Fruit fly (Drosophila melanogaster) whole organism, embryonic: ENCODE results near the gene CG14995.

Experiments used
- Adf1 ChIP-seq: fragments of 200-800 bp; sonication (Bioruptor generic); IDR thresholded peaks from 2 replicates; pipeline ENCODE4 v1.3.6; 2022; ENCODE audit warnings: missing biosample characterization, missing genetic modification characterization
- CG12299 ChIP-seq: fragments of 200-800 bp; sonication (Bioruptor generic); optimal IDR thresholded peaks from 2 replicates; lab custom pipeline; 2018; ENCODE audit warnings: missing biosample characterization, mild to moderate bottlenecking, missing genetic modification characterization
- CG12744 ChIP-seq: fragments of 200-800 bp; sonication (Bioruptor generic); optimal IDR thresholded peaks from 2 replicates; lab custom pipeline; 2016; ENCODE audit warnings: missing biosample characterization, missing genetic modification characterization
- CG13775 ChIP-seq: fragments of 200-800 bp; sonication (Bioruptor generic); optimal IDR thresholded peaks from 3 replicates; lab custom pipeline; 2017; ENCODE audit warnings: missing biosample characterization, mild to moderate bottlenecking, missing genetic modification characterization
- CG14050 ChIP-seq: fragments of 200-800 bp; sonication (Bioruptor generic); IDR thresholded peaks from 3 replicates; pipeline ENCODE4 v1.3.6; 2022; ENCODE audit warnings: missing biosample characterization, missing genetic modification characterization
- CG17802 ChIP-seq: fragments of 200-800 bp; sonication (Bioruptor generic); optimal IDR thresholded peaks from 2 replicates; lab custom pipeline; 2018; ENCODE audit warnings: missing biosample characterization, mild to moderate bottlenecking, missing genetic modification characterization, moderate library complexity
- CG1792 ChIP-seq: fragments of 200-800 bp; sonication (Bioruptor generic); optimal IDR thresholded peaks from 2 replicates; lab custom pipeline; 2016; ENCODE audit warnings: missing biosample characterization, missing genetic modification characterization
- CG18011 ChIP-seq: fragments of 200-800 bp; sonication (Bioruptor generic); optimal IDR thresholded peaks from 2 replicates; lab custom pipeline; 2017; ENCODE audit warnings: missing biosample characterization, missing genetic modification characterization, mild to moderate bottlenecking, moderate library complexity, missing genotype
- CG18619 ChIP-seq: fragments of 200-800 bp; sonication (Bioruptor generic); optimal IDR thresholded peaks from 3 replicates; lab custom pipeline; 2017; ENCODE audit warnings: missing biosample characterization, mild to moderate bottlenecking, missing genetic modification characterization
- CG2712 ChIP-seq: fragments of 200-800 bp; optimal IDR thresholded peaks from 3 replicates; lab custom pipeline; 2019; ENCODE audit warnings: missing biosample characterization, mild to moderate bottlenecking, missing genetic modification characterization, moderate library complexity
- CG2875 ChIP-seq: fragments of 200-800 bp; sonication (Bioruptor generic); optimal IDR thresholded peaks from 2 replicates; lab custom pipeline; 2017; ENCODE audit warnings: missing biosample characterization, mild to moderate bottlenecking, missing genetic modification characterization, missing genetic modification reagents
- CG31224 ChIP-seq: fragments of 200-800 bp; sonication (Bioruptor generic); IDR thresholded peaks from 2 replicates; pipeline ENCODE4 v1.3.6; 2022; ENCODE audit warnings: missing biosample characterization, missing genetic modification characterization
- CG33557 ChIP-seq: fragments of 200-800 bp; sonication (Bioruptor generic); optimal IDR thresholded peaks from 2 replicates; lab custom pipeline; 2019; ENCODE audit warnings: missing biosample characterization, mild to moderate bottlenecking, missing genetic modification characterization, moderate library complexity
- CG6272 ChIP-seq: fragments of 200-800 bp; sonication (Bioruptor generic); IDR thresholded peaks from 2 replicates; pipeline ENCODE4 v1.3.6; 2022; ENCODE audit warnings: missing biosample characterization, missing genetic modification characterization
- CG7556 ChIP-seq: fragments of 200-800 bp; sonication (Bioruptor generic); optimal IDR thresholded peaks from 2 replicates; lab custom pipeline; 2017; ENCODE audit warnings: missing biosample characterization, mild to moderate bottlenecking, missing genetic modification characterization
- CG8388 ChIP-seq: fragments of 200-800 bp; sonication (Bioruptor generic); optimal IDR thresholded peaks from 2 replicates; lab custom pipeline; 2019; ENCODE audit warnings: missing biosample characterization, mild to moderate bottlenecking, missing genetic modification characterization, moderate library complexity
- CG9932 ChIP-seq: fragments of 200-800 bp; sonication (Bioruptor generic); IDR thresholded peaks from 2 replicates; pipeline ENCODE4 v1.3.6; 2022; ENCODE audit warnings: missing biosample characterization, missing genetic modification characterization
- Camta ChIP-seq: fragments of 200-800 bp; sonication (Bioruptor generic); optimal IDR thresholded peaks from 2 replicates; lab custom pipeline; 2016; ENCODE audit warnings: missing biosample characterization, missing genetic modification characterization
- E2f1 ChIP-seq: fragments of 200-800 bp; sonication (Bioruptor generic); IDR thresholded peaks from 2 replicates; pipeline ENCODE4 v1.3.6; 2022; ENCODE audit warnings: missing biosample characterization, missing genetic modification characterization
- Ets97D ChIP-seq: fragments of 200-800 bp; sonication (Bioruptor generic); optimal IDR thresholded peaks from 3 replicates; lab custom pipeline; 2016; ENCODE audit warnings: missing biosample characterization, missing genetic modification characterization
- HLH4C ChIP-seq: fragments of 200-800 bp; sonication (Bioruptor generic); IDR thresholded peaks from 3 replicates; pipeline ENCODE4 v1.3.6; 2022; ENCODE audit warnings: missing biosample characterization, missing genetic modification characterization; ENCODE audit not compliant: partially characterized antibody
- Hand ChIP-seq: fragments of 200-800 bp; sonication (Bioruptor generic); optimal IDR thresholded peaks from 2 replicates; lab custom pipeline; 2017; ENCODE audit warnings: mild to moderate bottlenecking, missing biosample characterization, missing genetic modification reagents, missing genetic modification characterization
- Hmr ChIP-seq: fragments of 200-800 bp; sonication (Bioruptor generic); optimal IDR thresholded peaks from 3 replicates; lab custom pipeline; 2017; ENCODE audit warnings: mild to moderate bottlenecking, missing biosample characterization, missing genetic modification reagents, missing genetic modification characterization
- Hr39 ChIP-seq: fragments of >200 bp; optimal IDR thresholded peaks from 2 replicates; lab custom pipeline; 2017
- Max ChIP-seq: fragments of 200-800 bp; sonication (Bioruptor generic); optimal IDR thresholded peaks from 2 replicates; lab custom pipeline; 2016; ENCODE audit warnings: missing biosample characterization, mild to moderate bottlenecking, missing genetic modification characterization
- NC2α ChIP-seq: fragments of 200-800 bp; sonication (Bioruptor generic); optimal IDR thresholded peaks from 2 replicates; lab custom pipeline; 2016; ENCODE audit warnings: missing biosample characterization, missing genetic modification characterization
- Side ChIP-seq: fragments of 200-800 bp; sonication (Bioruptor generic); optimal IDR thresholded peaks from 2 replicates; lab custom pipeline; 2016; ENCODE audit warnings: missing biosample characterization, missing genetic modification characterization
- Sox102F ChIP-seq: fragments of 200-800 bp; sonication (Bioruptor generic); optimal IDR thresholded peaks from 2 replicates; lab custom pipeline; 2018; ENCODE audit warnings: missing biosample characterization, mild to moderate bottlenecking, missing genetic modification characterization, moderate library complexity
- TFAM ChIP-seq: fragments of 200-800 bp; sonication (Bioruptor generic); optimal IDR thresholded peaks from 2 replicates; lab custom pipeline; 2017; ENCODE audit warnings: missing biosample characterization, missing genetic modification characterization, inconsistent platforms
- bbx ChIP-seq: fragments of 200-800 bp; sonication (Bioruptor generic); IDR thresholded peaks from 2 replicates; pipeline ENCODE4 v1.3.6; 2022; ENCODE audit warnings: missing biosample characterization, missing genetic modification characterization; ENCODE audit not compliant: partially characterized antibody
- cas ChIP-seq: fragments of 200-800 bp; sonication (Bioruptor generic); IDR thresholded peaks from 2 replicates; pipeline ENCODE4 v1.3.6; 2022; ENCODE audit warnings: missing biosample characterization, missing genetic modification characterization
- crol ChIP-seq: fragments of 200-800 bp; sonication (Bioruptor generic); IDR thresholded peaks from 2 replicates; pipeline ENCODE4 v1.3.6; 2022; ENCODE audit warnings: missing biosample characterization, missing genetic modification characterization
- fd96Cb ChIP-seq: fragments of 200-800 bp; sonication (Bioruptor generic); optimal IDR thresholded peaks from 2 replicates; lab custom pipeline; 2018; ENCODE audit warnings: missing biosample characterization, mild to moderate bottlenecking, missing genetic modification characterization, moderate library complexity
- gce ChIP-seq: fragments of 200-800 bp; sonication (Bioruptor generic); IDR thresholded peaks from 3 replicates; pipeline ENCODE4 v1.3.6; 2022; ENCODE audit warnings: missing biosample characterization, missing genetic modification characterization
- hkb ChIP-seq, 2 experiments: fragments of 200-800 bp in 1 of 2; fragments of >200 bp in 1 of 2; sonication (Bioruptor generic) in 1 of 2; IDR thresholded peaks in 1 of 2; optimal IDR thresholded peaks in 1 of 2; 2 replicates each; pipeline versions ENCODE4 v1.3.6 to Lab custom; 2017 to 2022; ENCODE audit warnings: missing biosample characterization in 1 of 2, missing genetic modification characterization in 1 of 2
- ind ChIP-seq: fragments of 200-800 bp; sonication (Bioruptor generic); optimal IDR thresholded peaks from 3 replicates; lab custom pipeline; 2016; ENCODE audit warnings: missing biosample characterization, missing genetic modification characterization
- jumu ChIP-seq: fragments of 200-800 bp; sonication (Bioruptor generic); optimal IDR thresholded peaks from 3 replicates; lab custom pipeline; 2016; ENCODE audit warnings: missing biosample characterization, missing genetic modification characterization
- kah ChIP-seq: fragments of 200-800 bp; sonication (Bioruptor generic); optimal IDR thresholded peaks from 2 replicates; lab custom pipeline; 2018; ENCODE audit warnings: missing biosample characterization, mild to moderate bottlenecking, missing genetic modification characterization
- ken ChIP-seq: fragments of 200-800 bp; sonication (Bioruptor generic); IDR thresholded peaks from 3 replicates; pipeline ENCODE4 v1.3.6; 2022; ENCODE audit warnings: missing biosample characterization, missing genetic modification characterization
- knrl ChIP-seq: fragments of 200-800 bp; sonication (Bioruptor generic); IDR thresholded peaks from 3 replicates; pipeline ENCODE4 v1.3.6; 2022; ENCODE audit warnings: missing biosample characterization, missing genetic modification characterization; ENCODE audit not compliant: partially characterized antibody
- mirr ChIP-seq: fragments of 200-800 bp; sonication (Bioruptor generic); optimal IDR thresholded peaks from 3 replicates; lab custom pipeline; 2018; ENCODE audit warnings: missing biosample characterization, mild to moderate bottlenecking, missing genetic modification characterization
- org-1 ChIP-seq: fragments of 200-800 bp; sonication (Bioruptor generic); optimal IDR thresholded peaks from 2 replicates; lab custom pipeline; 2017; ENCODE audit warnings: missing biosample characterization, missing genetic modification characterization
- p53 ChIP-seq: fragments of 200-800 bp; sonication (Bioruptor generic); optimal IDR thresholded peaks from 2 replicates; lab custom pipeline; 2016; ENCODE audit warnings: missing biosample characterization, missing genetic modification characterization
- peb ChIP-seq: fragments of 200-800 bp; sonication (Bioruptor generic); IDR thresholded peaks from 2 replicates; pipeline ENCODE4 v1.3.6; 2022; ENCODE audit warnings: missing biosample characterization, missing genetic modification characterization
- pfk ChIP-seq: fragments of 200-800 bp; sonication (Bioruptor generic); optimal IDR thresholded peaks from 2 replicates; lab custom pipeline; 2018; ENCODE audit warnings: missing biosample characterization, mild to moderate bottlenecking, missing genetic modification characterization, moderate library complexity
- pita ChIP-seq: fragments of 200-800 bp; sonication (Bioruptor generic); optimal IDR thresholded peaks from 2 replicates; lab custom pipeline; 2017; ENCODE audit warnings: missing biosample characterization, mild to moderate bottlenecking, missing genetic modification characterization
- sima ChIP-seq: fragments of 200-800 bp; sonication (Bioruptor generic); optimal IDR thresholded peaks from 2 replicates; lab custom pipeline; 2016; ENCODE audit warnings: missing biosample characterization, missing genetic modification characterization
- tap ChIP-seq: fragments of 200-800 bp; optimal IDR thresholded peaks from 3 replicates; lab custom pipeline; 2019; ENCODE audit warnings: missing biosample characterization, mild to moderate bottlenecking, missing genetic modification characterization, moderate library complexity
- trem ChIP-seq: fragments of 200-800 bp; optimal IDR thresholded peaks from 3 replicates; lab custom pipeline; 2019; ENCODE audit warnings: missing biosample characterization, mild to moderate bottlenecking, missing genetic modification characterization, moderate library complexity

Gene CG14995

dm6 chr3L:4070221-4070995 is 32.6 kb downstream of the CG14995 start:
- TF ChIP-seq p53 (GFP tag; lab: Kevin White, UChicago) (peak; percentile 58), CG18619 (peak; percentile 80), fd96Cb (peak; percentile 82), Max (GFP tag; lab: Kevin White, UChicago) (peak; percentile 67), CG18011 (peak; percentile 68), HLH4C (GFP tag; lab: Robert Waterston, UW) (no peak), tap (tag; lab: Kevin White, UChicago) (peak; percentile 85), Side (GFP tag; lab: Kevin White, UChicago) (peak; percentile 69), CG13775 (peak; percentile 70), peb (peak; percentile 87), CG12299 (peak; percentile 60), CG8388 (GFP tag; lab: Kevin White, UChicago) (peak; percentile 79), CG33557 (GFP tag; lab: Kevin White, UChicago) (no peak), CG12744 (GFP tag; lab: Kevin White, UChicago) (peak; percentile 74), Sox102F (GFP tag; lab: Kevin White, UChicago) (peak; percentile 94), pfk (no peak), CG17802 (tag; lab: Kevin White, UChicago) (peak; percentile 70), CG1792 (peak; percentile 86), Hand (GFP tag; lab: Kevin White, UChicago) (peak; percentile 58), knrl (GFP tag; lab: Robert Waterston, UW) (no peak), CG6272 (GFP tag; lab: Robert Waterston, UW) (peak; percentile 78), jumu (peak; percentile 90), Hmr (peak; percentile 88), bbx (GFP tag; lab: Robert Waterston, UW) (no peak), CG14050 (GFP tag; lab: Robert Waterston, UW) (peak; percentile 90), ken (GFP tag; lab: Robert Waterston, UW) (peak; percentile 94), Adf1 (peak; percentile 74), gce (GFP tag; lab: Robert Waterston, UW) (peak; percentile 90), hkb (optimal IDR thresholded peaks at IDR 0.05; lab: Kevin White, UChicago) (no peak), hkb (GFP tag; IDR thresholded peaks at IDR 0.05; lab: Robert Waterston, UW) (peak; percentile 94), TFAM (GFP tag; lab: Kevin White, UChicago) (no peak), pita (no peak), NC2α (peak; percentile 72), mirr (GFP tag; lab: Kevin White, UChicago) (peak; percentile 25), CG7556 (GFP tag; lab: Kevin White, UChicago) (peak; percentile 87), ind (GFP tag; lab: Kevin White, UChicago) (peak; percentile 92), trem (tag; lab: Kevin White, UChicago) (peak; percentile 13), CG9932 (GFP tag; lab: Robert Waterston, UW) (peak; percentile 93), org-1 (GFP tag; lab: Kevin White, UChicago) (peak; percentile 63), CG31224 (GFP tag; lab: Robert Waterston, UW) (peak; percentile 74), E2f1 (GFP tag; lab: Robert Waterston, UW) (peak; percentile 87), kah (GFP tag; lab: Kevin White, UChicago) (peak; percentile 63), Ets97D (GFP tag; lab: Kevin White, UChicago) (peak; percentile 53), crol (GFP tag; lab: Robert Waterston, UW) (peak; percentile 88), cas (GFP tag; lab: Robert Waterston, UW) (peak; percentile 87), Camta (GFP tag; lab: Kevin White, UChicago) (peak; percentile 66), sima (peak; percentile 39), Hr39 (lab: Kevin White, UChicago) (no peak), CG2712 (tag; lab: Kevin White, UChicago) (no peak), CG2875 (GFP tag; lab: Kevin White, UChicago) (peak; percentile 54)
